Fruit fly (Drosophila melanogaster): ENCODE data around the gene mrt.

The mrt gene

dm6 chr3R:27282286-27282685, at the start of gene mrt (continued):
- peak; percentile 28 for TF ChIP-seq spab (GFP tag; optimal IDR thresholded peaks at IDR 0.05)
- peak; percentile 31 for TF ChIP-seq dsx (GFP tag; optimal IDR thresholded peaks at IDR 0.05; ENCODE audit: poor library complexity, severe bottlenecking)
- no peak for TF ChIP-seq Lpt (GFP tag; optimal IDR thresholded peaks at IDR 0.05)
- peak; percentile 60 for TF ChIP-seq CG15336 (GFP tag; IDR thresholded peaks at IDR 0.05)
- TF ChIP-seq CG34406 (GFP tag; optimal IDR thresholded peaks at IDR 0.05): peak; percentile 14
- TF ChIP-seq fd85E (GFP tag; optimal IDR thresholded peaks at IDR 0.05): no peak
- TF ChIP-seq OdsH (GFP tag; optimal IDR thresholded peaks at IDR 0.05): peak; percentile 72
- peak; percentile 66; the same call in 2 of the 3 replicates for TF ChIP-seq eg (GFP tag; IDR thresholded peaks at IDR 0.05)

- TF ChIP-seq CG8319 (GFP tag; optimal IDR thresholded peaks at IDR 0.05): no peak
- no peak for TF ChIP-seq net (GFP tag; optimal IDR thresholded peaks at IDR 0.05)
- TF ChIP-seq CG3032 (tag; optimal IDR thresholded peaks at IDR 0.05): no peak
- TF ChIP-seq svp (GFP tag): no peak
- no peak for TF ChIP-seq achi (GFP tag; optimal IDR thresholded peaks at IDR 0.05)
- no peak for TF ChIP-seq CG3919 (GFP tag; optimal IDR thresholded peaks at IDR 0.05)
- no peak for TF ChIP-seq CG11762 (GFP tag; optimal IDR thresholded peaks at IDR 0.05; ENCODE audit: insufficient read depth)
- TF ChIP-seq pdm3 (GFP tag; optimal IDR thresholded peaks at IDR 0.05): no peak
- no peak for TF ChIP-seq CG7368 (GFP tag; optimal IDR thresholded peaks at IDR 0.05)
- no peak for TF ChIP-seq OdsH (GFP tag; optimal IDR thresholded peaks at IDR 0.05)
Observed at dm6 chr3R:27330782-27331181, 48.3 kb upstream of the mrt start, which contains the start of gene CG3330. Gene CG3330 (minus strand): TSS chr3R:27330882.

- TF ChIP-seq CG6808 (GFP tag; optimal IDR thresholded peaks at IDR 0.05): no peak
Observed at dm6 chr3R:27322225-27322624, 39.8 kb upstream of the mrt start, which contains the start of gene CG3339. Gene CG3339 (minus strand): TSS chr3R:27322325.

- TF ChIP-seq Eip75B (GFP tag; optimal IDR thresholded peaks at IDR 0.05) (no peak), CG3032 (tag; optimal IDR thresholded peaks at IDR 0.05) (no peak), pdm3 (GFP tag; optimal IDR thresholded peaks at IDR 0.05) (no peak), spab (GFP tag; optimal IDR thresholded peaks at IDR 0.05) (no peak), CG1621 (tag; optimal IDR thresholded peaks at IDR 0.05) (no peak), Ets96B (tag; optimal IDR thresholded peaks at IDR 0.05) (no peak), salr (GFP tag; optimal IDR thresholded peaks at IDR 0.05) (no peak)
Observed at dm6 chr3R:27294113-27294512, 11.7 kb upstream of the mrt start.

dm6 chr3R:27293065-27293464, 10.6 kb upstream of the mrt start:
- TF ChIP-seq CG16779 (tag; optimal IDR thresholded peaks at IDR 0.05): no peak
- no peak for TF ChIP-seq CG10669 (GFP tag; optimal IDR thresholded peaks at IDR 0.05)
- TF ChIP-seq CG34406 (GFP tag; optimal IDR thresholded peaks at IDR 0.05): no peak
- TF ChIP-seq Eip78C (GFP tag): no peak
- no peak for TF ChIP-seq CG11294 (GFP tag; IDR thresholded peaks at IDR 0.05)
- no peak for TF ChIP-seq Hr4 (GFP tag; optimal IDR thresholded peaks at IDR 0.05)
- TF ChIP-seq salr (GFP tag; optimal IDR thresholded peaks at IDR 0.05): no peak
- no peak for TF ChIP-seq Hr39 (GFP tag; optimal IDR thresholded peaks at IDR 0.05)
- no peak for TF ChIP-seq CG4318 (GFP tag; optimal IDR thresholded peaks at IDR 0.05)
- TF ChIP-seq cyc (GFP tag; optimal IDR thresholded peaks at IDR 0.05): no peak
- no peak for TF ChIP-seq CG10631 (GFP tag; optimal IDR thresholded peaks at IDR 0.05)
- TF ChIP-seq pdm3 (GFP tag; optimal IDR thresholded peaks at IDR 0.05): no peak
- TF ChIP-seq CG6854 (GFP tag; optimal IDR thresholded peaks at IDR 0.05): no peak
- TF ChIP-seq CG6276 (GFP tag; optimal IDR thresholded peaks at IDR 0.05): no peak
- TF ChIP-seq esn (GFP tag; optimal IDR thresholded peaks at IDR 0.05): no peak
- no peak for TF ChIP-seq CG8632 (GFP tag; optimal IDR thresholded peaks at IDR 0.05)
- TF ChIP-seq OdsH (GFP tag; optimal IDR thresholded peaks at IDR 0.05): no peak
- no peak for TF ChIP-seq CG6808 (GFP tag; optimal IDR thresholded peaks at IDR 0.05)
- no peak for TF ChIP-seq CG8319 (GFP tag; optimal IDR thresholded peaks at IDR 0.05)
